Fruit fly (Drosophila melanogaster): ENCODE data around the gene CG6296.

DNA sequence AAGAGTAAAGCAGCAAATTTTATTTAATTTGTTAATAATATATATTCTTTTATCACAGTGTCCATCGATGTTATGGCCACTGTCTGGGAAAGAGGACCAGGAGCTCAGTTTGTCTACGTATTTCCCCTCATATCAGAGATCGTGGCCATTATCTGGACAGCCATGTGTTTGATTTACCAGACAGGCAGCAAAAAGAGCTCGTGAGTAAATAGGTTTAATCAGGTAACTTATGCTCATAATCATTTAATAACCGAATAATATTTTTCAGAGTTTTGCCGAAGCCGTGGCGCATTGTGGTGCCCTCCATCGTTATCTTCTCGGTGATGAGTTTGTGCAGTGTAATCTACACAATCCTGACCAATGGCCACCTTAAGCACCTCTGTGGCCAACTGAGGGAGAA, 20.8 kb downstream of the CG6296 start:
- TF ChIP-seq psq (optimal IDR thresholded peaks at IDR 0.05) (no peak), pan (optimal IDR thresholded peaks at IDR 0.05) (no peak), usp (GFP tag; optimal IDR thresholded peaks at IDR 0.05) (no peak)

All from whole organism.